Worm (Caenorhabditis elegans) whole organism, L4 larva: ENCODE data around the gene C18D4.4.
A peak's percentile ranks its signal among the peaks of the same experiment; 100 is the strongest.

Experiments used
- F10B5.3 ChIP-seq: sonication (generic microtip); optimal IDR thresholded peaks from 2 replicates; lab custom pipeline; 2016; ENCODE audit warnings: mild to moderate bottlenecking, missing genetic modification characterization, missing compliant biosample characterization
- F37D6.2 ChIP-seq: sonication (generic microtip); optimal IDR thresholded peaks from 2 replicates; lab custom pipeline; 2016; ENCODE audit warnings: mild to moderate bottlenecking, missing genetic modification characterization, missing compliant biosample characterization
- F44E2.7 ChIP-seq: fragments of 200-800 bp; sonication (Bioruptor generic); IDR thresholded peaks from 2 replicates; pipeline ENCODE4 v2.1.2; 2022; ENCODE audit warnings: missing genetic modification characterization, missing compliant biosample characterization
- F49E8.2 ChIP-seq: sonication (generic microtip); optimal IDR thresholded peaks from 2 replicates; lab custom pipeline; 2016; ENCODE audit warnings: missing compliant biosample characterization, mild to moderate bottlenecking, missing genetic modification characterization, borderline replicate concordance
- R02D3.7 ChIP-seq: fragments of 150-350 bp; sonication (generic microtip); optimal IDR thresholded peaks from 3 replicates; lab custom pipeline; 2014; ENCODE audit warnings: missing biosample characterization, missing genetic modification characterization
- T20F7.1 ChIP-seq: fragments of 200-800 bp; sonication (Bioruptor generic); optimal IDR thresholded peaks from 2 replicates; lab custom pipeline; 2018; ENCODE audit warnings: mild to moderate bottlenecking, missing genetic modification characterization, missing compliant biosample characterization
- T26A8.4 ChIP-seq: fragments of 200-800 bp; sonication (Bioruptor generic); IDR thresholded peaks from 2 replicates; pipeline ENCODE4 v1.3.6; 2022; ENCODE audit warnings: missing genetic modification characterization, missing compliant biosample characterization
- Y105C5A.15 ChIP-seq: fragments of 200-800 bp; sonication (Bioruptor generic); IDR thresholded peaks from 2 replicates; pipeline ENCODE4 v1.3.6; 2022; ENCODE audit warnings: missing genetic modification characterization, missing compliant biosample characterization
- ZK337.2 ChIP-seq: fragments of 200-800 bp; sonication (Bioruptor generic); IDR thresholded peaks from 2 replicates; pipeline ENCODE4 v1.3.6; 2022; ENCODE audit warnings: missing genetic modification reagents, missing genetic modification characterization, missing compliant biosample characterization
- ama-1 ChIP-seq: fragments of 150-350 bp; optimal IDR thresholded peaks from 2 replicates; lab custom pipeline; 2014; ENCODE audit warnings: inconsistent platforms, mixed read lengths
- arid-1 ChIP-seq: fragments of 200-800 bp; sonication (Bioruptor generic); conservative IDR thresholded peaks from 2 replicates; pipeline ENCODE4 v1.3.6; 2022; ENCODE audit warnings: missing genetic modification reagents, missing genetic modification characterization, missing compliant biosample characterization
- attf-4 ChIP-seq: sonication (generic microtip); optimal IDR thresholded peaks from 3 replicates; lab custom pipeline; 2017; ENCODE audit warnings: missing biosample characterization, missing genetic modification characterization
- daf-19 ChIP-seq: fragments of 200-800 bp; sonication (Bioruptor generic); conservative IDR thresholded peaks from 2 replicates; pipeline ENCODE4 v1.3.6; 2022; ENCODE audit warnings: missing genetic modification characterization, missing compliant biosample characterization
- daf-8 ChIP-seq: fragments of 200-800 bp; sonication (Bioruptor generic); IDR thresholded peaks from 2 replicates; pipeline ENCODE4 v1.3.6; 2022; ENCODE audit warnings: missing genetic modification characterization, missing compliant biosample characterization
- dpl-1 ChIP-seq: fragments of 150-350 bp; optimal IDR thresholded peaks from 2 replicates; lab custom pipeline; 2014; ENCODE audit warnings: missing biosample characterization, missing genetic modification reagents, missing genetic modification characterization
- duxl-1 ChIP-seq: sonication (generic microtip); optimal IDR thresholded peaks from 2 replicates; lab custom pipeline; 2016; ENCODE audit warnings: mild to moderate bottlenecking, missing genetic modification characterization, moderate library complexity, missing compliant biosample characterization; ENCODE audit not compliant: poor library complexity
- egl-43 ChIP-seq: fragments of 200-800 bp; sonication (Bioruptor generic); IDR thresholded peaks from 2 replicates; pipeline ENCODE4 v1.3.6; 2022; ENCODE audit warnings: missing genetic modification reagents, missing genetic modification characterization, missing compliant biosample characterization
- hif-1 ChIP-seq, 2 experiments: sonication (generic microtip); optimal IDR thresholded peaks; 2 replicates each; lab custom pipeline; 2016 to 2017; ENCODE audit warnings: missing compliant biosample characterization in 2 of 2, missing genetic modification characterization in 2 of 2, missing genetic modification reagents in 2 of 2, missing genotype in 2 of 2, mild to moderate bottlenecking in 1 of 2
- hlh-30 ChIP-seq: sonication (generic microtip); optimal IDR thresholded peaks from 2 replicates; lab custom pipeline; 2017; ENCODE audit warnings: antibody characterized with exemption, mild to moderate bottlenecking, missing genetic modification characterization, missing compliant biosample characterization; ENCODE audit not compliant: insufficient read depth
- jun-1 ChIP-seq: fragments of 150-350 bp; optimal IDR thresholded peaks from 2 replicates; lab custom pipeline; 2014; ENCODE audit warnings: missing biosample characterization, missing genetic modification reagents, missing genetic modification characterization
- lin-29 ChIP-seq: fragments of 200-800 bp; sonication (Bioruptor generic); IDR thresholded peaks from 2 replicates; pipeline ENCODE4 v1.3.6; 2022; ENCODE audit warnings: missing genetic modification reagents, missing genetic modification characterization, missing compliant biosample characterization
- lin-38 ChIP-seq: fragments of 200-800 bp; sonication (Bioruptor generic); IDR thresholded peaks from 2 replicates; pipeline ENCODE4 v1.3.6; 2022; ENCODE audit warnings: missing genetic modification reagents, missing genetic modification characterization, missing compliant biosample characterization
- lsy-2 ChIP-seq, 2 experiments: fragments of 150-350 bp in 1 of 2; sonication (generic microtip) in 1 of 2; optimal IDR thresholded peaks; 2 replicates each; lab custom pipeline; 2014 to 2017; ENCODE audit warnings: missing biosample characterization in 2 of 2, missing genetic modification characterization in 2 of 2
- madf-5 ChIP-seq, 2 experiments: fragments of 200-800 bp; sonication (Bioruptor generic); IDR thresholded peaks; 2 replicates each; pipeline ENCODE4 v1.3.6; 2022; ENCODE audit warnings: missing compliant biosample characterization in 2 of 2, missing genetic modification characterization in 2 of 2
- madf-9 ChIP-seq: fragments of 200-800 bp; sonication (Bioruptor generic); conservative IDR thresholded peaks from 2 replicates; pipeline ENCODE4 v1.3.6; 2022; ENCODE audit warnings: missing genetic modification reagents, missing genetic modification characterization, missing compliant biosample characterization
- mes-2 ChIP-seq: sonication (generic microtip); optimal IDR thresholded peaks from 2 replicates; lab custom pipeline; 2016; ENCODE audit warnings: missing genotype, mild to moderate bottlenecking, missing genetic modification characterization, missing compliant biosample characterization; ENCODE audit not compliant: poor library complexity, severe bottlenecking
- mxl-3 ChIP-seq: fragments of 200-800 bp; sonication (Bioruptor generic); optimal IDR thresholded peaks from 2 replicates; lab custom pipeline; 2018; ENCODE audit warnings: mild to moderate bottlenecking, missing genetic modification characterization, missing compliant biosample characterization
- nhr-10 ChIP-seq: fragments of 150-350 bp; optimal IDR thresholded peaks from 2 replicates; lab custom pipeline; 2014; ENCODE audit warnings: missing biosample characterization, missing genetic modification characterization
- nhr-102 ChIP-seq: sonication (generic microtip); optimal IDR thresholded peaks from 2 replicates; lab custom pipeline; 2016; ENCODE audit warnings: mild to moderate bottlenecking, missing genetic modification characterization, moderate library complexity, missing compliant biosample characterization
- nhr-6 ChIP-seq: fragments of 150-350 bp; optimal IDR thresholded peaks from 2 replicates; lab custom pipeline; 2014; ENCODE audit warnings: missing biosample characterization, missing genetic modification characterization
- sdz-12 ChIP-seq: fragments of 200-800 bp; sonication (Bioruptor generic); optimal IDR thresholded peaks from 2 replicates; lab custom pipeline; 2018; ENCODE audit warnings: mild to moderate bottlenecking, missing genetic modification characterization, missing compliant biosample characterization
- snpc-1.2 ChIP-seq: fragments of 200-800 bp; sonication (Bioruptor generic); IDR thresholded peaks from 2 replicates; pipeline ENCODE4 v1.3.6; 2022; ENCODE audit warnings: missing genetic modification reagents, missing genetic modification characterization, missing compliant biosample characterization
- snpc-4 ChIP-seq: fragments of 150-350 bp; optimal IDR thresholded peaks from 2 replicates; lab custom pipeline; 2014; ENCODE audit warnings: missing biosample characterization, missing genetic modification characterization
- unc-62 ChIP-seq, 3 experiments: fragments of 150-350 bp in 1 of 3; sonication (generic microtip); optimal IDR thresholded peaks in 2 of 3; peaks in 1 of 3; 1 replicate in 1 of 3; 2 replicates in 2 of 3; lab custom pipeline; 2014 to 2017; ENCODE audit warnings: missing biosample characterization in 3 of 3, missing genetic modification characterization in 3 of 3, missing genetic modification reagents in 3 of 3, missing genotype in 1 of 3
- zag-1 ChIP-seq: fragments of 150-350 bp; optimal IDR thresholded peaks from 2 replicates; lab custom pipeline; 2014; ENCODE audit warnings: missing biosample characterization, missing genetic modification characterization
- zfp-3 ChIP-seq: fragments of 200-800 bp; sonication (Bioruptor generic); conservative IDR thresholded peaks from 2 replicates; pipeline ENCODE4 v1.3.6; 2022; ENCODE audit warnings: missing genetic modification reagents, missing genetic modification characterization, missing compliant biosample characterization

C18D4.4 gene

ce11 chrV:17542304-17542703, 11.0 kb upstream of the C18D4.4 start (continued):
- TF ChIP-seq zfp-3 (0 out of 2 replicates have a peak, but pooled peaks have one; percentile 39), nhr-10 (tag; lab: Kevin White, UChicago) (no peak), ama-1 (lab: Kevin White, UChicago) (no peak), duxl-1 (tag; lab: Kevin White, UChicago) (peak; percentile 65), zag-1 (tag; lab: Kevin White, UChicago) (no peak), jun-1 (tag; lab: Kevin White, UChicago) (no peak), egl-43 (GFP tag; lab: Robert Waterston, UW) (peak; percentile 75), mes-2 (tag; lab: Kevin White, UChicago) (peak; percentile 1), sdz-12 (GFP tag; lab: Kevin White, UChicago) (no peak)

ce11 chrV:17540295-17540694, 9.0 kb upstream of the C18D4.4 start, which contains the start of gene srz-25:
srz-25 (plus strand) TSS chrV:17540595.
- TF ChIP-seq dpl-1 (GFP tag; lab: Kevin White, UChicago), result no peak
- no peak for TF ChIP-seq nhr-102
- no peak for TF ChIP-seq snpc-4 (tag; lab: Kevin White, UChicago)
- no peak for TF ChIP-seq F37D6.2 (tag; lab: Kevin White, UChicago)

- TF ChIP-seq Y105C5A.15 (GFP tag; lab: Robert Waterston, UW) (no peak), madf-9 (GFP tag; lab: Robert Waterston, UW) (no peak)
Measured at ce11 chrV:17539289-17539688, 8.0 kb upstream of the C18D4.4 start.

ce11 chrV:17538279-17538896, 7.1 kb upstream of the C18D4.4 start, which contains the start of gene C18D4.6:
C18D4.6 (minus strand) TSS chrV:17538375.
- TF ChIP-seq madf-5 (GFP tag; IDR thresholded peaks at IDR 0.05; lab: Robert Waterston, UW), result no peak
- no peak for TF ChIP-seq sdz-12 (GFP tag; lab: Kevin White, UChicago)
- TF ChIP-seq attf-4 (tag; lab: Kevin White, UChicago), result no peak
- TF ChIP-seq ama-1 (lab: Kevin White, UChicago), result no peak
- no peak for TF ChIP-seq lin-38 (GFP tag; lab: Robert Waterston, UW)
- no peak for TF ChIP-seq zfp-3
- TF ChIP-seq T20F7.1 (GFP tag; lab: Kevin White, UChicago), result peak; percentile 83
- TF ChIP-seq lin-29 (GFP tag; lab: Robert Waterston, UW), result no peak
- TF ChIP-seq snpc-1.2, result no peak
- no peak for TF ChIP-seq ZK337.2
- TF ChIP-seq lsy-2 (tag; optimal IDR thresholded peaks at IDR 0.05; lab: Kevin White, UChicago), result no peak
- no peak for TF ChIP-seq mxl-3
- TF ChIP-seq T26A8.4, result no peak
- no peak for TF ChIP-seq F10B5.3 (tag; lab: Kevin White, UChicago)
- no peak for TF ChIP-seq unc-62 (GFP tag; optimal IDR thresholded peaks at IDR 0.05 in 1 of 2; lab: Kevin White, UChicago)
- TF ChIP-seq unc-62 (tag; optimal IDR thresholded peaks at IDR 0.05; lab: Kevin White, UChicago), result no peak
- TF ChIP-seq dpl-1 (GFP tag; lab: Kevin White, UChicago), result peak; percentile 3
- no peak for TF ChIP-seq hif-1 (tag; optimal IDR thresholded peaks at IDR 0.05; lab: Kevin White, UChicago)
- no peak for TF ChIP-seq daf-8
- TF ChIP-seq R02D3.7 (tag; lab: Kevin White, UChicago), result no peak
- no peak for TF ChIP-seq daf-19
- no peak for TF ChIP-seq F44E2.7 (GFP tag; lab: Robert Waterston, UW)
- no peak for TF ChIP-seq nhr-6
- peak; percentile 54 for TF ChIP-seq mes-2 (tag; lab: Kevin White, UChicago)
- peak; percentile 85 for TF ChIP-seq duxl-1 (tag; lab: Kevin White, UChicago)
- TF ChIP-seq F49E8.2 (tag; lab: Kevin White, UChicago), result no peak
- no peak for TF ChIP-seq hlh-30 (tag; lab: Kevin White, UChicago)
- no peak for TF ChIP-seq arid-1 (GFP tag; lab: Robert Waterston, UW)
